Fruit fly (Drosophila melanogaster): ENCODE results near the gene CG10163.

CG10163 gene

DNA sequence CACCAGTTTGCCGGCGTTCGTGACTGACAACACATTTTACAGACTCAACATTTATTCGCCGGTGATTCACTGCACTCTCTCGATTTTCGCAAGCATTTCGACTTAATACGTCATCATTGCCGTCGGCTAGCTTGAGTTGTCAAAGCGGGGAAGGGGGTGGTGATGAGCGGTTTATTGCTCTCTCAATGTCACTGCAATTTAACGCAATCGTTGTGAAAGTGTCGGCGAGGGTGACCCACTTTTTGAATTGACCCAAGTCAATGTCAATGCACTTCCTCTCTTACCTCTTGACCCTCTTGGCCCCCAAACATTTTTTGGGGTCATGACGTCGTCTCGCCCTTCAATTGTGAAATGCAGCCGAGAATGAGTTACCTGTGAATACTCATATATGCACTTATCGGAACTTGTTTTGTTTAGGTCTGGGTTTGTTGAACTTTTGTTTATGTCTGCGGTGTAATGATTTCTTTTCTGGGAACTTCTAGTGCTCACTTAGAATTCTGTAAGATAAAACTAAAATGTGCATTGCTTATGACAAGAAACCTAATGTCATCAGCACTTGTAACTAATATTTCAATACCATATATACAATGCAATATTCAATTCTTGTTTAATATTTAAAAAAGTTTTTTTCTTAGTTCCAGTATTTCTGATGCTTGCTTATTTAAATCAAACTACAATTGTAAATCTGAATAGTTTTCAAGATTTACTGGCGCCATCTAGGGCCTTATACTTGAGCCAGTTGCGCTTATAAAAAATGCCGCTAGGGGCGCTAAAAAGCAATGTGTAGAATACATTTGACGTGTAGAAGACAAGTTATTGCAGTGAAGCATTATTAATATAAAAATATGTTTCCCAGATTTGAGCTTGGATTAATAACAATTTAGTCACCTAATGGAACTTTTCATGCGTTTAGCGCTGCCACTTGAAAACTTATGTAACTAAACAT is 5.6 kb upstream of the CG10163 start (continued):
- TF ChIP-seq so (GFP tag; IDR thresholded peaks at IDR 0.05): no peak
- no peak for TF ChIP-seq Sin3A (optimal IDR thresholded peaks at IDR 0.05)
- no peak for TF ChIP-seq CG16815 (GFP tag; optimal IDR thresholded peaks at IDR 0.05)
- peak; percentile 18; the same call in 1 of the 3 replicates for TF ChIP-seq CG34422 (GFP tag; IDR thresholded peaks at IDR 0.05)
- TF ChIP-seq Hmx (GFP tag; optimal IDR thresholded peaks at IDR 0.05): no peak
- TF ChIP-seq CG15696 (tag; optimal IDR thresholded peaks at IDR 0.05): peak; percentile 69
- TF ChIP-seq Sry-β (GFP tag; optimal IDR thresholded peaks at IDR 0.05): no peak
- TF ChIP-seq zfh1 (GFP tag; IDR thresholded peaks at IDR 0.05): no peak
- TF ChIP-seq ara (GFP tag; IDR thresholded peaks at IDR 0.05): no peak
- no peak for TF ChIP-seq sr (GFP tag; IDR thresholded peaks at IDR 0.05)
- no peak for TF ChIP-seq Nf-YB (GFP tag; optimal IDR thresholded peaks at IDR 0.05)
- peak; percentile 9 for TF ChIP-seq CG15601 (tag; optimal IDR thresholded peaks at IDR 0.05)
- peak; percentile 42 for TF ChIP-seq tin (GFP tag; optimal IDR thresholded peaks at IDR 0.05)
- TF ChIP-seq crc (GFP tag; optimal IDR thresholded peaks at IDR 0.05): no peak
- no peak for TF ChIP-seq Asciz (GFP tag; optimal IDR thresholded peaks at IDR 0.05)
- TF ChIP-seq ERR (GFP tag; optimal IDR thresholded peaks at IDR 0.05): no peak
- peak; percentile 59 for TF ChIP-seq CG9817 (tag; optimal IDR thresholded peaks at IDR 0.05)
- no peak for TF ChIP-seq CG31224 (GFP tag; IDR thresholded peaks at IDR 0.05)
- peak; percentile 12 for TF ChIP-seq Atf-2 (GFP tag; optimal IDR thresholded peaks at IDR 0.05)
- peak; percentile 1 for TF ChIP-seq CG15514 (GFP tag; optimal IDR thresholded peaks at IDR 0.05)
- TF ChIP-seq Rfx (GFP tag; IDR thresholded peaks at IDR 0.05): peak; percentile 81
- peak; percentile 69 for TF ChIP-seq CG17829 (tag; optimal IDR thresholded peaks at IDR 0.05)
- no peak for TF ChIP-seq Six4 (GFP tag; optimal IDR thresholded peaks at IDR 0.05)
- no peak for TF ChIP-seq Bteb2 (GFP tag; optimal IDR thresholded peaks at IDR 0.05)
- no peak for TF ChIP-seq CG7928 (GFP tag; optimal IDR thresholded peaks at IDR 0.05)
- peak; percentile 25; the same call in 1 of the 2 replicates for TF ChIP-seq Rx (GFP tag; IDR thresholded peaks at IDR 0.05)
- no peak for TF ChIP-seq sug (tag; optimal IDR thresholded peaks at IDR 0.05)
- peak; percentile 13 for TF ChIP-seq ewg (GFP tag; optimal IDR thresholded peaks at IDR 0.05)
- peak; percentile 70 for TF ChIP-seq Ptx1 (GFP tag; IDR thresholded peaks at IDR 0.05)
- no peak for TF ChIP-seq CG12299 (tag; optimal IDR thresholded peaks at IDR 0.05)
- peak; percentile 69 for TF ChIP-seq H15 (GFP tag; IDR thresholded peaks at IDR 0.05)
- TF ChIP-seq vnd (GFP tag; IDR thresholded peaks at IDR 0.05; ENCODE audit: partially characterized antibody): 0 out of 3 replicates have a peak, but pooled peaks have one; percentile 25
- peak; percentile 64 for TF ChIP-seq Sox102F (GFP tag; optimal IDR thresholded peaks at IDR 0.05)
- TF ChIP-seq jigr1 (GFP tag; IDR thresholded peaks at IDR 0.05): no peak
- no peak for TF ChIP-seq grn (GFP tag; optimal IDR thresholded peaks at IDR 0.05)
- TF ChIP-seq PHDP (tag; optimal IDR thresholded peaks at IDR 0.05): peak; percentile 55
- peak; percentile 63 for TF ChIP-seq CG11504 (tag; optimal IDR thresholded peaks at IDR 0.05)
- TF ChIP-seq CHES-1-like (GFP tag; optimal IDR thresholded peaks at IDR 0.05): no peak
- no peak for TF ChIP-seq odd (GFP tag; optimal IDR thresholded peaks at IDR 0.05)
- peak; percentile 92 for TF ChIP-seq Med (GFP tag)
- TF ChIP-seq CG2889 (GFP tag; IDR thresholded peaks at IDR 0.05): no peak
- TF ChIP-seq ftz-f1 (GFP tag; optimal IDR thresholded peaks at IDR 0.05): no peak
- TF ChIP-seq tx (GFP tag; optimal IDR thresholded peaks at IDR 0.05): peak; percentile 2
- no peak for TF ChIP-seq CG13775 (GFP tag; optimal IDR thresholded peaks at IDR 0.05)
- TF ChIP-seq dm (GFP tag; optimal IDR thresholded peaks at IDR 0.05): no peak
- peak; percentile 42; the same call in 2 of the 3 replicates for TF ChIP-seq dysf (GFP tag; IDR thresholded peaks at IDR 0.05)
- peak; percentile 13 for TF ChIP-seq Nf-YC (tag; optimal IDR thresholded peaks at IDR 0.05)
- TF ChIP-seq gem (tag; optimal IDR thresholded peaks at IDR 0.05): peak; percentile 60
- 0 out of 2 replicates have a peak, but pooled peaks have one; percentile 2 for TF ChIP-seq Drgx (GFP tag; IDR thresholded peaks at IDR 0.05)
